Fruit fly (Drosophila melanogaster): ENCODE results near the gene Mcm2.

The Mcm2 gene

DNA sequence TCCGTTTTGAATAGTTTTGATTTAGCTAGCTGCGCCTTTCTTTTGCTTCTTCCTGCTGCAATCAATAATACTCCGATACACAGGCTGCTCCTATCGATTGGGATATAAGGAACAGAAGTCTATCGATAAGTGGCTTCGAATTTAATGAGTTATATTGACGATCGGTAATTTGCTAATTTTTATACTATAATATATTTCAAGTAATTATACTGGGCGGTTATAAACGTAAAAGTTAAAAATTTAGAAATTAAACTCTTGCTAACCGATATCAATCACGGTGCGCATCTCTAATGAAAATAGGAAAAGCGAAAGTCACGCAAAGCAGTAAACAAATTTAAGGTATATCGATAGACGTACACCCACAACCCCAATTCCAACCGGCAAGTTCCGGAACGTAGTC, 21.1 kb upstream of the Mcm2 start, which contains the start of the genes CG9636, CG18749 and CG33722 (continued):
- TF ChIP-seq cad (GFP tag; optimal IDR thresholded peaks at IDR 0.05): no peak
- no peak for TF ChIP-seq CG1792 (GFP tag; optimal IDR thresholded peaks at IDR 0.05)
- no peak for TF ChIP-seq pita (GFP tag; optimal IDR thresholded peaks at IDR 0.05)
- TF ChIP-seq inv (GFP tag; IDR thresholded peaks at IDR 0.05; ENCODE audit: partially characterized antibody): peak; percentile 92
- TF ChIP-seq E2f1 (GFP tag; IDR thresholded peaks at IDR 0.05): peak; percentile 63
- no peak for TF ChIP-seq Hmx (GFP tag; optimal IDR thresholded peaks at IDR 0.05)
- peak; percentile 77 for TF ChIP-seq CG8290 (GFP tag; optimal IDR thresholded peaks at IDR 0.05)
- peak in 1 of 2 experiments; percentile 60 for TF ChIP-seq CG8290 (tag; optimal IDR thresholded peaks at IDR 0.05)
- TF ChIP-seq cg (GFP tag; optimal IDR thresholded peaks at IDR 0.05): no peak
- peak; percentile 43 for TF ChIP-seq psq (GFP tag; optimal IDR thresholded peaks at IDR 0.05)
- TF ChIP-seq Dfd (GFP tag; optimal IDR thresholded peaks at IDR 0.05): no peak
- no peak for TF ChIP-seq CG10565 (GFP tag; optimal IDR thresholded peaks at IDR 0.05)
- TF ChIP-seq zfh1 (GFP tag; IDR thresholded peaks at IDR 0.05): peak; percentile 37; the same call in 1 of the 3 replicates
- no peak for TF ChIP-seq CG2889 (GFP tag; IDR thresholded peaks at IDR 0.05)
- TF ChIP-seq salm (tag; optimal IDR thresholded peaks at IDR 0.05): peak; percentile 35
- peak; percentile 43; the same call in 1 of the 2 replicates for TF ChIP-seq ara (GFP tag; IDR thresholded peaks at IDR 0.05)
- peak; percentile 10 for TF ChIP-seq CTCF (GFP tag; optimal IDR thresholded peaks at IDR 0.05)
- TF ChIP-seq ems (GFP tag; optimal IDR thresholded peaks at IDR 0.05): peak; percentile 63
- TF ChIP-seq CG30020 (tag; optimal IDR thresholded peaks at IDR 0.05): peak; percentile 69
- no peak for TF ChIP-seq Gsc (GFP tag; IDR thresholded peaks at IDR 0.05)
- TF ChIP-seq Trl (optimal IDR thresholded peaks at IDR 0.05): no peak
- TF ChIP-seq Trl (GFP tag; optimal IDR thresholded peaks at IDR 0.05): peak; percentile 48
- TF ChIP-seq CG9727 (GFP tag; optimal IDR thresholded peaks at IDR 0.05): peak; percentile 76
- no peak for TF ChIP-seq lov (optimal IDR thresholded peaks at IDR 0.05)
- no peak for TF ChIP-seq lov (GFP tag; IDR thresholded peaks at IDR 0.05)
- 0 out of 3 replicates have a peak, but pooled peaks have one; percentile 42 for TF ChIP-seq ken (GFP tag; IDR thresholded peaks at IDR 0.05)
- no peak for TF ChIP-seq CG4707 (GFP tag; optimal IDR thresholded peaks at IDR 0.05)
- TF ChIP-seq CG17568 (GFP tag; optimal IDR thresholded peaks at IDR 0.05): peak; percentile 59
- peak; percentile 71 for TF ChIP-seq CG7839 (tag; optimal IDR thresholded peaks at IDR 0.05)
- peak; percentile 32 for TF ChIP-seq Sin3A (optimal IDR thresholded peaks at IDR 0.05)
- TF ChIP-seq Oaz (GFP tag; IDR thresholded peaks at IDR 0.05): no peak
- peak; percentile 74 for TF ChIP-seq Nf-YC (tag; optimal IDR thresholded peaks at IDR 0.05)
- TF ChIP-seq nom (GFP tag; optimal IDR thresholded peaks at IDR 0.05): peak; percentile 33
- peak; percentile 76 for TF ChIP-seq sob (GFP tag; IDR thresholded peaks at IDR 0.05)
- TF ChIP-seq CG6791 (GFP tag; IDR thresholded peaks at IDR 0.05; ENCODE audit: partially characterized antibody): peak; percentile 91
- no peak for TF ChIP-seq NC2α (GFP tag; optimal IDR thresholded peaks at IDR 0.05)
- peak; percentile 70 for TF ChIP-seq CG13424 (tag; optimal IDR thresholded peaks at IDR 0.05)
- TF ChIP-seq CG11093 (GFP tag; IDR thresholded peaks at IDR 0.05): 0 out of 3 replicates have a peak, but pooled peaks have one; percentile 47
- peak; percentile 85 for TF ChIP-seq gem (tag; optimal IDR thresholded peaks at IDR 0.05)
- TF ChIP-seq pb (GFP tag; optimal IDR thresholded peaks at IDR 0.05): no peak
- peak; percentile 76 for TF ChIP-seq CG9437 (GFP tag; optimal IDR thresholded peaks at IDR 0.05)
- no peak for TF ChIP-seq D (optimal IDR thresholded peaks at IDR 0.05)
- peak; percentile 10 for TF ChIP-seq D (GFP tag; optimal IDR thresholded peaks at IDR 0.05)
- TF ChIP-seq mam (GFP tag; optimal IDR thresholded peaks at IDR 0.05): peak; percentile 48
- peak; percentile 58; the same call in 1 of the 2 replicates for TF ChIP-seq CG17328 (GFP tag; IDR thresholded peaks at IDR 0.05)
- peak; percentile 86 for TF ChIP-seq CG12391 (tag; optimal IDR thresholded peaks at IDR 0.05)
- TF ChIP-seq CG7963 (GFP tag; IDR thresholded peaks at IDR 0.05; ENCODE audit: partially characterized antibody): peak; percentile 82
- TF ChIP-seq CG43689 (GFP tag; IDR thresholded peaks at IDR 0.05): no peak
- TF ChIP-seq zen (tag; optimal IDR thresholded peaks at IDR 0.05): peak; percentile 70
- TF ChIP-seq Lhr (GFP tag; optimal IDR thresholded peaks at IDR 0.05): peak; percentile 56
- TF ChIP-seq Pdp1 (GFP tag; optimal IDR thresholded peaks at IDR 0.05): peak; percentile 22 to 24
- peak; percentile 88 for TF ChIP-seq MBD-R2 (GFP tag; IDR thresholded peaks at IDR 0.05)
- TF ChIP-seq CG14014 (GFP tag; IDR thresholded peaks at IDR 0.05): peak; percentile 55; the same call in 1 of the 2 replicates

All from whole organism, embryonic.